Fruit fly (Drosophila melanogaster) whole organism, embryonic: ENCODE measurements around the gene pes.
A peak's percentile ranks its signal among the peaks of the same experiment; 100 is the strongest.

Experiments
- CG10543 ChIP-seq: fragments of 200-800 bp; sonication (Bioruptor generic); optimal IDR thresholded peaks from 3 replicates; lab custom pipeline; 2017; ENCODE audit warnings: missing biosample characterization, mild to moderate bottlenecking, missing genetic modification characterization, moderate library complexity
- CG11456 ChIP-seq: fragments of 200-800 bp; sonication (Bioruptor generic); IDR thresholded peaks from 3 replicates; pipeline ENCODE4 v1.3.6; 2022; ENCODE audit warnings: missing biosample characterization, missing genetic modification characterization
- CG11695 ChIP-seq: fragments of 200-800 bp; sonication (Bioruptor generic); IDR thresholded peaks from 3 replicates; pipeline ENCODE4 v1.3.6; 2022; ENCODE audit warnings: missing biosample characterization, missing genetic modification characterization
- CG12299 ChIP-seq: fragments of 200-800 bp; sonication (Bioruptor generic); optimal IDR thresholded peaks from 2 replicates; lab custom pipeline; 2018; ENCODE audit warnings: missing biosample characterization, mild to moderate bottlenecking, missing genetic modification characterization
- CG12942 ChIP-seq: fragments of 200-800 bp; sonication (Bioruptor generic); optimal IDR thresholded peaks from 3 replicates; lab custom pipeline; 2016; ENCODE audit warnings: missing biosample characterization, missing genetic modification characterization
- CG13624 ChIP-seq: fragments of 200-800 bp; sonication (Bioruptor generic); optimal IDR thresholded peaks from 2 replicates; lab custom pipeline; 2016; ENCODE audit warnings: missing biosample characterization, missing genetic modification characterization
- CG13894 ChIP-seq: fragments of 200-800 bp; sonication (Bioruptor generic); optimal IDR thresholded peaks from 3 replicates; lab custom pipeline; 2018; ENCODE audit warnings: missing biosample characterization, mild to moderate bottlenecking, missing genetic modification characterization, moderate library complexity
- CG15479 ChIP-seq: fragments of 200-800 bp; sonication (Bioruptor generic); optimal IDR thresholded peaks from 3 replicates; lab custom pipeline; 2019; ENCODE audit warnings: missing biosample characterization, mild to moderate bottlenecking, missing genetic modification characterization, moderate library complexity
- CG17361 ChIP-seq: fragments of 200-800 bp; sonication (Bioruptor generic); IDR thresholded peaks from 3 replicates; pipeline ENCODE4 v1.3.6; 2022; ENCODE audit warnings: missing biosample characterization, missing genetic modification characterization
- CG17612 ChIP-seq: fragments of 200-800 bp; sonication (Bioruptor generic); IDR thresholded peaks from 2 replicates; pipeline ENCODE4 v1.3.6; 2022; ENCODE audit warnings: missing biosample characterization, missing genetic modification characterization
- CG1832 ChIP-seq: fragments of 200-800 bp; sonication (Bioruptor generic); optimal IDR thresholded peaks from 2 replicates; lab custom pipeline; 2017; ENCODE audit warnings: missing biosample characterization, mild to moderate bottlenecking, missing genetic modification characterization, inconsistent platforms
- CG2875 ChIP-seq: fragments of 200-800 bp; sonication (Bioruptor generic); optimal IDR thresholded peaks from 2 replicates; lab custom pipeline; 2017; ENCODE audit warnings: missing biosample characterization, mild to moderate bottlenecking, missing genetic modification characterization, missing genetic modification reagents
- CG30403 ChIP-seq: fragments of 200-800 bp; sonication (Bioruptor generic); optimal IDR thresholded peaks from 3 replicates; lab custom pipeline; 2016; ENCODE audit warnings: missing biosample characterization, missing genetic modification characterization
- CG32772 ChIP-seq: fragments of 200-800 bp; sonication (Bioruptor generic); IDR thresholded peaks from 2 replicates; pipeline ENCODE4 v1.3.6; 2022; ENCODE audit warnings: missing biosample characterization, missing genetic modification characterization
- CG3847 ChIP-seq: fragments of 200-800 bp; sonication (Bioruptor generic); IDR thresholded peaks from 2 replicates; pipeline ENCODE4 v1.3.6; 2022; ENCODE audit warnings: missing biosample characterization, missing genetic modification characterization
- CG6254 ChIP-seq: fragments of 200-800 bp; sonication (Bioruptor generic); optimal IDR thresholded peaks from 3 replicates; lab custom pipeline; 2017; ENCODE audit warnings: mild to moderate bottlenecking, missing biosample characterization, missing genetic modification reagents, missing genetic modification characterization
- CG6272 ChIP-seq: fragments of 200-800 bp; sonication (Bioruptor generic); IDR thresholded peaks from 2 replicates; pipeline ENCODE4 v1.3.6; 2022; ENCODE audit warnings: missing biosample characterization, missing genetic modification characterization
- CoRest ChIP-seq: fragments of 200-800 bp; sonication (Bioruptor generic); optimal IDR thresholded peaks from 3 replicates; lab custom pipeline; 2018; ENCODE audit warnings: missing biosample characterization, mild to moderate bottlenecking, missing genetic modification characterization, moderate library complexity
- Dek ChIP-seq: fragments of 200-800 bp; sonication (Bioruptor generic); optimal IDR thresholded peaks from 3 replicates; lab custom pipeline; 2019; ENCODE audit warnings: missing biosample characterization, mild to moderate bottlenecking, missing genetic modification characterization, moderate library complexity
- Doc2 ChIP-seq: fragments of 200-800 bp; sonication (Bioruptor generic); IDR thresholded peaks from 2 replicates; pipeline ENCODE4 v1.3.6; 2022; ENCODE audit warnings: missing biosample characterization, missing genetic modification characterization
- Doc3 ChIP-seq: fragments of 200-800 bp; sonication (Bioruptor generic); IDR thresholded peaks from 3 replicates; pipeline ENCODE4 v1.3.6; 2022; ENCODE audit warnings: missing biosample characterization, missing genetic modification characterization; ENCODE audit not compliant: partially characterized antibody
- HLHmδ ChIP-seq: fragments of 200-800 bp; sonication (Bioruptor generic); optimal IDR thresholded peaks from 2 replicates; lab custom pipeline; 2018; ENCODE audit warnings: missing biosample characterization, mild to moderate bottlenecking, missing genetic modification characterization, moderate library complexity
- Hr78 ChIP-seq, 2 experiments: fragments of 200-800 bp in 1 of 2; fragments of >200 bp in 1 of 2; sonication (Bioruptor generic) in 1 of 2; optimal IDR thresholded peaks; 2 replicates each; lab custom pipeline; 2017 to 2019; ENCODE audit warnings: missing biosample characterization in 2 of 2, missing genetic modification characterization in 2 of 2, mild to moderate bottlenecking in 1 of 2, moderate library complexity in 1 of 2
- MTF-1 ChIP-seq: fragments of 200-800 bp; sonication (Bioruptor generic); optimal IDR thresholded peaks from 2 replicates; lab custom pipeline; 2018; ENCODE audit warnings: missing biosample characterization, mild to moderate bottlenecking, missing genetic modification characterization, borderline replicate concordance
- Mrtf ChIP-seq: fragments of 200-800 bp; sonication (Bioruptor generic); IDR thresholded peaks from 3 replicates; pipeline ENCODE4 v1.3.6; 2022; ENCODE audit warnings: missing biosample characterization, missing genetic modification characterization
- Sox102F ChIP-seq: fragments of 200-800 bp; sonication (Bioruptor generic); optimal IDR thresholded peaks from 2 replicates; lab custom pipeline; 2018; ENCODE audit warnings: missing biosample characterization, mild to moderate bottlenecking, missing genetic modification characterization, moderate library complexity
- Taf1 ChIP-seq: fragments of 200-800 bp; sonication (Bioruptor generic); IDR thresholded peaks from 2 replicates; pipeline ENCODE4 v1.3.6; 2022; ENCODE audit warnings: missing biosample characterization, missing genetic modification characterization
- Xrp1 ChIP-seq: fragments of 200-800 bp; sonication (Bioruptor generic); IDR thresholded peaks from 2 replicates; pipeline ENCODE4 v1.3.6; 2022; ENCODE audit warnings: missing biosample characterization, missing genetic modification characterization
- ash1 ChIP-seq: fragments of 200-800 bp; sonication (Bioruptor generic); optimal IDR thresholded peaks from 2 replicates; lab custom pipeline; 2018; ENCODE audit warnings: missing biosample characterization, mild to moderate bottlenecking, missing genetic modification characterization
- br ChIP-seq: fragments of >200 bp; optimal IDR thresholded peaks from 2 replicates; lab custom pipeline; 2017
- chm ChIP-seq: fragments of 200-800 bp; sonication (Bioruptor generic); IDR thresholded peaks from 2 replicates; pipeline ENCODE4 v1.3.6; 2022; ENCODE audit warnings: missing biosample characterization, missing genetic modification characterization
- crol ChIP-seq: fragments of 200-800 bp; sonication (Bioruptor generic); IDR thresholded peaks from 2 replicates; pipeline ENCODE4 v1.3.6; 2022; ENCODE audit warnings: missing biosample characterization, missing genetic modification characterization
- da ChIP-seq: fragments of 200-800 bp; sonication (Bioruptor generic); optimal IDR thresholded peaks from 2 replicates; lab custom pipeline; 2016; ENCODE audit warnings: missing biosample characterization, missing genetic modification characterization
- disco-r ChIP-seq: fragments of 200-800 bp; sonication (Bioruptor generic); optimal IDR thresholded peaks from 2 replicates; lab custom pipeline; 2016; ENCODE audit warnings: missing biosample characterization, missing genetic modification characterization
- dm ChIP-seq: fragments of 200-800 bp; sonication (Bioruptor generic); optimal IDR thresholded peaks from 3 replicates; lab custom pipeline; 2016; ENCODE audit warnings: missing biosample characterization, missing genetic modification characterization
- dpn ChIP-seq, 2 experiments: fragments of 200-800 bp; sonication (Bioruptor generic); optimal IDR thresholded peaks; 3 replicates each; lab custom pipeline; 2016; ENCODE audit warnings: missing biosample characterization in 2 of 2, missing genetic modification characterization in 2 of 2
- dysf ChIP-seq: fragments of 200-800 bp; sonication (Bioruptor generic); IDR thresholded peaks from 3 replicates; pipeline ENCODE4 v1.3.6; 2022; ENCODE audit warnings: missing biosample characterization, missing genetic modification characterization
- fd96Cb ChIP-seq: fragments of 200-800 bp; sonication (Bioruptor generic); optimal IDR thresholded peaks from 2 replicates; lab custom pipeline; 2018; ENCODE audit warnings: missing biosample characterization, mild to moderate bottlenecking, missing genetic modification characterization, moderate library complexity
- gsb-n ChIP-seq: fragments of 200-800 bp; sonication (Bioruptor generic); optimal IDR thresholded peaks from 3 replicates; lab custom pipeline; 2018; ENCODE audit warnings: missing biosample characterization, mild to moderate bottlenecking, missing genetic modification characterization
- mirr ChIP-seq: fragments of 200-800 bp; sonication (Bioruptor generic); optimal IDR thresholded peaks from 3 replicates; lab custom pipeline; 2018; ENCODE audit warnings: missing biosample characterization, mild to moderate bottlenecking, missing genetic modification characterization
- mld ChIP-seq: fragments of 200-800 bp; sonication (Bioruptor generic); IDR thresholded peaks from 3 replicates; pipeline ENCODE4 v1.3.6; 2022; ENCODE audit warnings: missing biosample characterization, missing genetic modification characterization; ENCODE audit not compliant: partially characterized antibody
- nom ChIP-seq: fragments of 200-800 bp; sonication (Bioruptor generic); optimal IDR thresholded peaks from 2 replicates; lab custom pipeline; 2017; ENCODE audit warnings: missing biosample characterization, missing genetic modification characterization, mild to moderate bottlenecking, moderate library complexity, missing genetic modification reagents
- otp ChIP-seq: fragments of 200-800 bp; sonication (Bioruptor generic); IDR thresholded peaks from 3 replicates; pipeline ENCODE4, ENCODE4 v1.3.6; 2022; ENCODE audit warnings: missing biosample characterization, missing genetic modification characterization
- pfk ChIP-seq: fragments of 200-800 bp; sonication (Bioruptor generic); optimal IDR thresholded peaks from 2 replicates; lab custom pipeline; 2018; ENCODE audit warnings: missing biosample characterization, mild to moderate bottlenecking, missing genetic modification characterization, moderate library complexity
- pum ChIP-seq: fragments of 200-800 bp; sonication (Bioruptor generic); optimal IDR thresholded peaks from 2 replicates; lab custom pipeline; 2016; ENCODE audit warnings: missing biosample characterization, missing genetic modification characterization
- ranshi ChIP-seq: fragments of 200-800 bp; sonication (Bioruptor generic); IDR thresholded peaks from 2 replicates; pipeline ENCODE4 v1.3.6; 2022; ENCODE audit warnings: missing biosample characterization, missing genetic modification characterization
- ssp ChIP-seq: fragments of 200-800 bp; sonication (Bioruptor generic); IDR thresholded peaks from 2 replicates; pipeline ENCODE4 v1.3.6; 2022; ENCODE audit warnings: missing biosample characterization, missing genetic modification characterization
- stwl ChIP-seq: fragments of 200-800 bp; sonication (Bioruptor generic); optimal IDR thresholded peaks from 3 replicates; lab custom pipeline; 2018; ENCODE audit warnings: missing biosample characterization, mild to moderate bottlenecking, missing genetic modification characterization, moderate library complexity
- sug ChIP-seq: fragments of 200-800 bp; optimal IDR thresholded peaks from 2 replicates; lab custom pipeline; 2019; ENCODE audit warnings: missing biosample characterization, mild to moderate bottlenecking, missing genetic modification characterization, moderate library complexity
- vvl ChIP-seq: fragments of 200-800 bp; sonication (Bioruptor generic); IDR thresholded peaks from 2 replicates; pipeline ENCODE4 v1.3.6; 2022; ENCODE audit warnings: missing biosample characterization, missing genetic modification characterization
- zen2 ChIP-seq: fragments of 200-800 bp; sonication (Bioruptor generic); IDR thresholded peaks from 3 replicates; pipeline ENCODE4 v1.3.6; 2022; ENCODE audit warnings: missing biosample characterization, missing genetic modification characterization; ENCODE audit not compliant: partially characterized antibody

Gene pes

dm6 chr2L:8030693-8031210 lies 36.8 kb upstream of the pes start, which contains the start of gene Cka (continued):
- TF ChIP-seq Mrtf (GFP tag; lab: Robert Waterston, UW) (no peak), CG2875 (GFP tag; lab: Kevin White, UChicago) (peak; percentile 20), pum (GFP tag; lab: Kevin White, UChicago) (no peak), ssp (GFP tag; lab: Robert Waterston, UW) (no peak), CG32772 (GFP tag; lab: Robert Waterston, UW) (no peak), Sox102F (GFP tag; lab: Kevin White, UChicago) (no peak), CG3847 (GFP tag; lab: Robert Waterston, UW) (no peak), da (GFP tag; lab: Kevin White, UChicago) (no peak), chm (peak; percentile 54; the same call in 1 of the 2 replicates), dpn (GFP tag; optimal IDR thresholded peaks at IDR 0.05; lab: Kevin White, UChicago) (no peak), CG13894 (tag; lab: Kevin White, UChicago) (no peak), stwl (peak; percentile 33), Taf1 (GFP tag; lab: Robert Waterston, UW) (no peak; the same call in 1 of the 2 replicates), otp (GFP tag; lab: Robert Waterston, UW) (peak; percentile 63; the same call in 1 of the 3 replicates), gsb-n (tag; lab: Kevin White, UChicago) (peak; percentile 52), nom (GFP tag; lab: Kevin White, UChicago) (peak; percentile 38), CG12299 (tag; lab: Kevin White, UChicago) (no peak), vvl (GFP tag; lab: Robert Waterston, UW) (peak; percentile 50), zen2 (no peak), CG6254 (GFP tag; lab: Kevin White, UChicago) (no peak), ash1 (GFP tag; lab: Kevin White, UChicago) (no peak), br (lab: Kevin White, UChicago) (no peak), CG30403 (GFP tag; lab: Kevin White, UChicago) (no peak), CG11456 (GFP tag; lab: Robert Waterston, UW) (no peak), fd96Cb (tag; lab: Kevin White, UChicago) (no peak), Xrp1 (no peak), CG1832 (GFP tag; lab: Kevin White, UChicago) (peak; percentile 97), mirr (GFP tag; lab: Kevin White, UChicago) (peak; percentile 22), MTF-1 (GFP tag; lab: Kevin White, UChicago) (no peak), CG10543 (GFP tag; lab: Kevin White, UChicago) (peak; percentile 71), Hr78 (GFP tag; optimal IDR thresholded peaks at IDR 0.05; lab: Kevin White, UChicago) (no peak), sug (tag; lab: Kevin White, UChicago) (no peak), HLHmδ (GFP tag; lab: Kevin White, UChicago) (peak; percentile 54), Dek (tag; lab: Kevin White, UChicago) (no peak), CG6272 (GFP tag; lab: Robert Waterston, UW) (0 out of 2 replicates have a peak, but pooled peaks have one; percentile 12), CG11695 (no peak), CG17612 (GFP tag; lab: Robert Waterston, UW) (no peak), CG12942 (GFP tag; lab: Kevin White, UChicago) (no peak), CG15479 (GFP tag; lab: Kevin White, UChicago) (peak; percentile 92), Doc2 (GFP tag; lab: Robert Waterston, UW) (no peak), pfk (GFP tag; lab: Kevin White, UChicago) (peak; percentile 3), CG17361 (GFP tag; lab: Robert Waterston, UW) (no peak), CG13624 (no peak), ranshi (no peak), mld (no peak), CoRest (tag; lab: Kevin White, UChicago) (no peak), dysf (GFP tag; lab: Robert Waterston, UW) (no peak), crol (GFP tag; lab: Robert Waterston, UW) (peak; percentile 38; the same call in 1 of the 2 replicates), dm (GFP tag; lab: Kevin White, UChicago) (peak; percentile 4), Doc3 (GFP tag; lab: Robert Waterston, UW) (no peak), disco-r (GFP tag; lab: Kevin White, UChicago) (no peak)
